Fruit fly (Drosophila melanogaster) whole organism, pupa: ENCODE results near the gene Nup43.

Experiments
- CG10348 ChIP-seq: fragments of 200-800 bp; sonication (Bioruptor generic); IDR thresholded peaks from 2 replicates; pipeline ENCODE4 v1.3.6; 2022; ENCODE audit warnings: missing biosample characterization, missing genetic modification characterization
- CG12605 ChIP-seq: fragments of 200-800 bp; sonication (Bioruptor generic); IDR thresholded peaks from 2 replicates; pipeline ENCODE4 v1.3.6; 2022; ENCODE audit warnings: missing biosample characterization, missing genetic modification characterization
- CG13204 ChIP-seq: fragments of 200-800 bp; sonication (Bioruptor generic); optimal IDR thresholded peaks from 2 replicates; lab custom pipeline; 2018; ENCODE audit warnings: missing biosample characterization, mild to moderate bottlenecking, missing genetic modification characterization, moderate library complexity
- CG14655 ChIP-seq: fragments of 200-800 bp; sonication (Bioruptor generic); optimal IDR thresholded peaks from 3 replicates; lab custom pipeline; 2017; ENCODE audit warnings: mild to moderate bottlenecking, missing biosample characterization, missing genetic modification reagents, missing genetic modification characterization
- CG15710 ChIP-seq: fragments of 200-800 bp; sonication (Bioruptor generic); optimal IDR thresholded peaks from 2 replicates; lab custom pipeline; 2018; ENCODE audit warnings: missing biosample characterization, mild to moderate bottlenecking, missing genetic modification characterization, moderate library complexity
- CG17806 ChIP-seq: fragments of 200-800 bp; sonication (Bioruptor generic); optimal IDR thresholded peaks from 2 replicates; lab custom pipeline; 2018; ENCODE audit warnings: missing biosample characterization, mild to moderate bottlenecking, missing genetic modification characterization, moderate library complexity
- CG32121 ChIP-seq: fragments of 200-800 bp; sonication (Bioruptor generic); IDR thresholded peaks from 2 replicates; pipeline ENCODE4 v1.3.6; 2022; ENCODE audit warnings: missing biosample characterization, missing genetic modification characterization
- CG34367 ChIP-seq: fragments of 200-800 bp; sonication (Bioruptor generic); optimal IDR thresholded peaks from 2 replicates; lab custom pipeline; 2018; ENCODE audit warnings: missing biosample characterization, mild to moderate bottlenecking, missing genetic modification characterization
- CG4496 ChIP-seq: fragments of 200-800 bp; sonication (Bioruptor generic); IDR thresholded peaks from 3 replicates; pipeline ENCODE4 v1.3.6; 2022; ENCODE audit warnings: missing biosample characterization, missing genetic modification characterization
- CG8159 ChIP-seq: fragments of 200-800 bp; sonication (Bioruptor generic); optimal IDR thresholded peaks from 3 replicates; lab custom pipeline; 2018; ENCODE audit warnings: missing biosample characterization, mild to moderate bottlenecking, missing genetic modification characterization, moderate library complexity
- CG8301 ChIP-seq: fragments of 200-800 bp; sonication (Bioruptor generic); optimal IDR thresholded peaks from 2 replicates; lab custom pipeline; 2018; ENCODE audit warnings: missing biosample characterization, mild to moderate bottlenecking, missing genetic modification characterization
- CG9948 ChIP-seq: fragments of 200-800 bp; sonication (Bioruptor generic); optimal IDR thresholded peaks from 2 replicates; lab custom pipeline; 2018; ENCODE audit warnings: missing biosample characterization, mild to moderate bottlenecking, missing genetic modification characterization, moderate library complexity
- D1 ChIP-seq: fragments of 200-800 bp; sonication (Bioruptor generic); optimal IDR thresholded peaks from 2 replicates; lab custom pipeline; 2018; ENCODE audit warnings: missing biosample characterization, mild to moderate bottlenecking, missing genetic modification characterization, moderate library complexity
- EcR ChIP-seq: fragments of 200-800 bp; sonication (Bioruptor generic); optimal IDR thresholded peaks from 3 replicates; lab custom pipeline; 2019; ENCODE audit warnings: missing biosample characterization, missing genetic modification characterization, mild to moderate bottlenecking, moderate library complexity, missing genetic modification reagents
- Ets98B ChIP-seq: fragments of 200-800 bp; sonication (Bioruptor generic); IDR thresholded peaks from 2 replicates; pipeline ENCODE4 v1.3.6; 2022; ENCODE audit warnings: missing biosample characterization, missing genetic modification characterization
- Pif1A ChIP-seq: fragments of 200-800 bp; sonication (Bioruptor generic); optimal IDR thresholded peaks from 3 replicates; lab custom pipeline; 2016; ENCODE audit warnings: missing biosample characterization, missing genetic modification characterization
- Pif1B ChIP-seq: fragments of 200-800 bp; sonication (Bioruptor generic); optimal IDR thresholded peaks from 3 replicates; lab custom pipeline; 2016; ENCODE audit warnings: missing biosample characterization, missing genetic modification characterization
- Snoo ChIP-seq: fragments of 200-800 bp; sonication (Bioruptor generic); optimal IDR thresholded peaks from 3 replicates; lab custom pipeline; 2017; ENCODE audit warnings: missing biosample characterization, mild to moderate bottlenecking, missing genetic modification characterization, inconsistent platforms
- fd96Ca ChIP-seq: fragments of 200-800 bp; sonication (Bioruptor generic); IDR thresholded peaks from 3 replicates; pipeline ENCODE4 v1.3.6; 2022; ENCODE audit warnings: missing biosample characterization, missing genetic modification characterization
- gl ChIP-seq: fragments of 200-800 bp; sonication (Bioruptor generic); optimal IDR thresholded peaks from 2 replicates; lab custom pipeline; 2018; ENCODE audit warnings: missing biosample characterization, mild to moderate bottlenecking, missing genetic modification characterization
- rn ChIP-seq: fragments of 200-800 bp; sonication (Bioruptor generic); IDR thresholded peaks from 2 replicates; pipeline ENCODE4 v1.3.6; 2022; ENCODE audit warnings: missing biosample characterization, missing genetic modification characterization

Gene Nup43

DNA sequence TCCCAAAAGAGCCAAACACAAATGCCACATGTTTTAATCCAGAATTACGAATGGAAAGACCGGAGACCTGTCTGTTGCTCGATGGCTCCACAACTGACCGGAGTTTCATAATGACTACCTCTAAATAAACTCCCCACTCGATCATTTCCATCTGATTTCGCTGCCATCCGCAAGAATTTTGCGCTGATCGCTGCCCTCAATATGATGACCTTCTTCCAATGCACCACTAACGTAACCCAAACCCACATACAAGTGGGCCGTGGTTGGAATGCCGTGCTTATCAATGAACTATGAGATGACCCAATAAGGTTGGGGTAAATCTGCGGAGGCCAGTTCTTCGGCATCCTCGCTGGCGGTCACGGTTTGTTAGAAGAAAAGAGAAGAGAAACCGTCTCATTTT is 18.5 kb downstream of the Nup43 start, which contains the start of gene CG14309:
Gene CG14309 (minus strand): TSS at position 101 of the 400 bp plus-strand sequence.
- TF ChIP-seq rn (no peak), CG14655 (GFP tag; lab: Kevin White, UChicago) (no peak), CG8301 (tag; lab: Kevin White, UChicago) (no peak), CG8159 (tag; lab: Kevin White, UChicago) (no peak), Ets98B (GFP tag; lab: Robert Waterston, UW) (no peak), EcR (no peak), CG10348 (no peak), Pif1A (GFP tag; lab: Kevin White, UChicago) (no peak), Pif1B (no peak), CG17806 (no peak), gl (tag; lab: Kevin White, UChicago) (no peak)

DNA sequence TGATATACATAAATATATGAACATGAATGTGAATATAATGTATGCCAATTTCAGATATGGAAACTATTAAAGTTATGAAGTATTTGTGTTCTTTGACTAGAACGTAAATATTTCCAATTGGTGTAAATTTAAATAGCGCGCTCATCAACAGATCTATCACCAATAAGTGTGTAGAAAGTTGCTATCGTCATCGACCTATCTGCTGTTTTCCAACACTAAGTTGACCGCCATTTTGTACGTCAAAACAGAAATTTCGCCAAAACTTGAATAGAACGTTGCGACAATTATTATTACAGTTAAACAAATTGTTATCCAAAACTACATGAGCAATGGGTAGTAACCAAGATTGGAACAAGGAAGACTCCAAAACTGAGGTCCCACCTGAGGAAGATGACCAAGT is 19.2 kb downstream of the Nup43 start, which contains the start of gene cona:
Gene cona (plus strand): TSS at position 236 of the 400 bp plus-strand sequence.
- TF ChIP-seq gl (tag; lab: Kevin White, UChicago), result no peak
- no peak for TF ChIP-seq D1 (tag; lab: Kevin White, UChicago)
- TF ChIP-seq CG15710, result no peak
- TF ChIP-seq CG9948 (tag; lab: Kevin White, UChicago), result no peak
- no peak for TF ChIP-seq CG14655 (GFP tag; lab: Kevin White, UChicago)
- TF ChIP-seq EcR, result no peak
- TF ChIP-seq Snoo (tag; lab: Kevin White, UChicago), result no peak
- no peak for TF ChIP-seq CG32121 (GFP tag; lab: Robert Waterston, UW)
- no peak for TF ChIP-seq rn
- TF ChIP-seq CG8301 (tag; lab: Kevin White, UChicago), result no peak
- TF ChIP-seq CG8159 (tag; lab: Kevin White, UChicago), result no peak
- TF ChIP-seq CG17806, result no peak
- TF ChIP-seq fd96Ca (GFP tag; lab: Robert Waterston, UW), result no peak

DNA sequence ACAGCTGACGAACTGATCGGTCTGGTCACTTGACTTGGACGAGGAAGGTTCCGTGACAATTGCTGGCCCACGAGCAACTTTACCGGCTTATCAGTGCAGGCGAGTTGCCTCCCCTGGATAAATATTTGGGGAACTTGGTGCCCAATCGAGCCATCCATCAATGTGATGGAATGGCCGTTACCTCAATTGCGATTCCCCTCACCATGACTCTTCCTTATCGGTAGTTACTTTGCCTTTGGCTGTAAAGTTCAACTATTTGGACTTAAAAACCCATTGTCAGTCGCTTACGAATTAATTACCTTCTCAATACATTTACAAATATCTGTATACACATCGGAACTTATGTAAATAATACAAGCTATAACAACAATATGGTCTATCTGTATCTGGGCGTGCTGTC is 23.4 kb downstream of the Nup43 start, which contains the start of gene Vha100-4:
Gene Vha100-4 (minus strand): TSS at position 16 of the 400 bp plus-strand sequence.
- no peak for TF ChIP-seq CG4496 (GFP tag; lab: Robert Waterston, UW)
- TF ChIP-seq fd96Ca (GFP tag; lab: Robert Waterston, UW), result no peak
- no peak for TF ChIP-seq EcR
- no peak for TF ChIP-seq CG14655 (GFP tag; lab: Kevin White, UChicago)
- no peak for TF ChIP-seq CG17806
- TF ChIP-seq CG8301 (tag; lab: Kevin White, UChicago), result no peak
- no peak for TF ChIP-seq CG34367 (tag; lab: Kevin White, UChicago)
- TF ChIP-seq CG15710, result no peak
- no peak for TF ChIP-seq CG13204
- no peak for TF ChIP-seq Pif1B
- TF ChIP-seq CG8159 (tag; lab: Kevin White, UChicago), result no peak
- TF ChIP-seq gl (tag; lab: Kevin White, UChicago), result no peak
- no peak for TF ChIP-seq rn
- no peak for TF ChIP-seq CG10348
- no peak for TF ChIP-seq CG12605 (GFP tag; lab: Robert Waterston, UW)
- no peak for TF ChIP-seq Ets98B (GFP tag; lab: Robert Waterston, UW)
- no peak for TF ChIP-seq CG9948 (tag; lab: Kevin White, UChicago)
- TF ChIP-seq Pif1A (GFP tag; lab: Kevin White, UChicago), result no peak

DNA sequence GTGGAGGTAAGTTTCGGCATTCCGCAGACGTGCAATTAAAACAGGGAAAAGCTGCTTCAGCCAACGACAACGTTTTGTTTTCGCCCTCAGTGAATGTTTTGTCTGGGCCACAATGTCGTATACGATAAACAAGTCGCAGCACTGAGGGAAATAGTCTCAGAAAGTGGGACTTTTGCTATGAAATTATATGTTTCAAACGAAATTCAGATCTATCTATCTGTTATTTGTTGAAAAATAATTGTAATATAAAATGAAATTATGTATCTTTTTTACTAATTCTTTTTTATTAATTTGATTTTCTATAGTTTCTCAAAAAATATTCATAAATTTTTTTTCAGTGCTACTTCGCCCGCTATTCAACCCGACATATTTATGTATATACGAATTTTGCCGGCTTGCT is 27.0 kb downstream of the Nup43 start:
- TF ChIP-seq Ets98B (GFP tag; lab: Robert Waterston, UW) (peak; percentile 75), CG34367 (tag; lab: Kevin White, UChicago) (peak; percentile 40), gl (tag; lab: Kevin White, UChicago) (peak; percentile 44), D1 (tag; lab: Kevin White, UChicago) (no peak), CG8159 (tag; lab: Kevin White, UChicago) (peak; percentile 52), rn (peak; percentile 44; the same call in 1 of the 2 replicates), CG9948 (tag; lab: Kevin White, UChicago) (no peak), CG10348 (no peak), CG14655 (GFP tag; lab: Kevin White, UChicago) (no peak), CG17806 (peak; percentile 36), CG15710 (peak; percentile 71), fd96Ca (GFP tag; lab: Robert Waterston, UW) (no peak), CG8301 (tag; lab: Kevin White, UChicago) (no peak), CG13204 (peak; percentile 36), CG32121 (GFP tag; lab: Robert Waterston, UW) (peak; percentile 69; the same call in 1 of the 2 replicates), Pif1A (GFP tag; lab: Kevin White, UChicago) (peak; percentile 63), CG12605 (GFP tag; lab: Robert Waterston, UW) (peak; percentile 54), EcR (peak; percentile 1), CG4496 (GFP tag; lab: Robert Waterston, UW) (no peak), Snoo (tag; lab: Kevin White, UChicago) (no peak), Pif1B (peak; percentile 35)
- TF ChIP-seq, all 21 proteins: peak for 13

DNA sequence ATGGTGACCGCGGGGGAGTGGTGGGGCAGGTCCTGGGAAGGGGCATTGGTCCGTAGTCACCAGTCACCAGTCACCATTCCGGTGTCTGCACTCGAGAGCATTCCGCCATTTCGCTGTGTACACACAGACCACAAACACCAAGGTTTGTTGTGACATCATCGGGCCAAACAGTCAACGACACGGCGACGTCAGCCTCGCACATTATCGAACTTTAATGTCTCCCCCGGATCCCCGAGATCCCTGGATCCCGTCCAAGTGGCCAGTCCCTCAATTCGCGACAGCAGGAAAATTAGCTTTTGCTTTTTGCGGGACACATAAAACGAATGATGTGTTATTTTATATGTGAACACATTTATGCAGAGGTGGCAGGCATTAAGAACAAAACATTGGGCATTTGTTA is 28.4 kb downstream of the Nup43 start:
- TF ChIP-seq CG4496 (GFP tag; lab: Robert Waterston, UW) (0 out of 3 replicates have a peak, but pooled peaks have one; percentile 32), EcR (peak; percentile 86), Ets98B (GFP tag; lab: Robert Waterston, UW) (no peak)

DNA sequence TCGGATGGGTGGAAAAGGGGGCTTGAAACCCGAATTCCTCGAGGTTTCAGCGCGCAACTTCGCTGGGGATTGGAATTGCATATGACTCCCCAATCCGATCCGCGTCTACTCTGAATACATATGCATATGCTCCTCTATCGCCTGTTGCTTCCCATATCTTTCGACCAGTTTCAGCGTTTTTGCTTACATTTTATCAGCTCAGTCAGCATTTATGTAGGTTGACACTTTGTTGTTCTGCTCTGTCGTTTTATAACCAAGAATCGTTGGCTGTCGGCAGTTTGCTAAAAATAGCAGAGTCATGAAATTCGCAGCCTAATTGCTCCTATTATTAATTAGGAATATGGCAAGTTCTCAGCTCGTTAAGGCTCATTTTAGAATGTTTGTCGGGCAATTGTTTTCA is 29.3 kb downstream of the Nup43 start:
- TF ChIP-seq Ets98B (GFP tag; lab: Robert Waterston, UW) (no peak), CG17806 (no peak), CG4496 (GFP tag; lab: Robert Waterston, UW) (no peak), gl (tag; lab: Kevin White, UChicago) (no peak), rn (no peak), fd96Ca (GFP tag; lab: Robert Waterston, UW) (no peak), CG15710 (no peak), CG32121 (GFP tag; lab: Robert Waterston, UW) (no peak), D1 (tag; lab: Kevin White, UChicago) (no peak), Pif1A (GFP tag; lab: Kevin White, UChicago) (no peak), CG10348 (no peak), CG8159 (tag; lab: Kevin White, UChicago) (no peak), Snoo (tag; lab: Kevin White, UChicago) (no peak), CG12605 (GFP tag; lab: Robert Waterston, UW) (no peak), CG34367 (tag; lab: Kevin White, UChicago) (no peak), CG8301 (tag; lab: Kevin White, UChicago) (no peak), CG14655 (GFP tag; lab: Kevin White, UChicago) (no peak), CG9948 (tag; lab: Kevin White, UChicago) (no peak), EcR (no peak), CG13204 (no peak)
